Worm (Caenorhabditis elegans): ENCODE results near the gene F41G4.8.

F41G4.8 gene

DNA sequence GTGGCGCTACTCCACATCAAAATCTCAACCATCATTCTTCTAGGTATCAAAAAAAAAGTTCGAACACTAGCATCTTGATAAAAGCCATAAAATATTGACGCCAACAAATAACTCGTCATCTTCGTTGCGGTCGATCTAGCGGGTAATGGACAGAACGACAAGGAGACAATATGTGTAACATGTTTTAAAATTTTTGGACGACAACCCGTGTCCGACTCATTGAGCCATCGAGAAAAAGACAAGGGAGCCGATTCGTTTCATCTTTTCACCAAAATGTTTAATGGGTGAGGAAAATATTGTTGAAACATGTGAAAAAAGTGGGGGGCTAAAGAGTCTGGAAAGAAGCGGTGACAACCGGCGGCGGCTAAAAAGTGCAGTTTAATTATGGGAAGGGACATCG, 23.3 kb downstream of the F41G4.8 start:
- TF ChIP-seq snpc-1.2 (GFP tag; IDR thresholded peaks at IDR 0.05) = no peak
- peak in 1 of 2 experiments; percentile 91 for TF ChIP-seq unc-62 (GFP tag; optimal IDR thresholded peaks at IDR 0.05 in 1 of 2)
- no peak for TF ChIP-seq unc-62 (tag; optimal IDR thresholded peaks at IDR 0.05)

DNA sequence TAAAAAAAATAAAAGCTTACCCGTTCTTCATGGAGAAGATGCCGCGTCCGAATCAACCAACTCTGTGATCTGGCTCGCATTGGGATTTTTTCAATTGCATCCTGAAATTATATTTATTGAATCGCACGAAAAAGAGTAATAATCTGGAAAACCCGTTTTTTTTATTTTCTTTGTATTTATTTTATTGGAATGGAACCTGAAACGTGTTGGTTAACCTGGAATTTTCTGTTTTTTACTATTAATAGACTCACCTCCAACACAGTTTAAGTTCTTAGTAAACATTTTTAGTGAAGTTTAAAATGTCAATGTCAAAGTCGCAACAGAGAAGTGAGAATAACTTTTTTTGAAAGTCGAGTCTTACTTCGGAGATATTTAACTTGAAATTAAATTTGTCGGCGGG, 26.6 kb downstream of the F41G4.8 start:
- no peak for TF ChIP-seq ceh-32 (tag; optimal IDR thresholded peaks at IDR 0.05; ENCODE audit: poor library complexity)
- peak; percentile 52 for TF ChIP-seq aha-1 (tag)

DNA sequence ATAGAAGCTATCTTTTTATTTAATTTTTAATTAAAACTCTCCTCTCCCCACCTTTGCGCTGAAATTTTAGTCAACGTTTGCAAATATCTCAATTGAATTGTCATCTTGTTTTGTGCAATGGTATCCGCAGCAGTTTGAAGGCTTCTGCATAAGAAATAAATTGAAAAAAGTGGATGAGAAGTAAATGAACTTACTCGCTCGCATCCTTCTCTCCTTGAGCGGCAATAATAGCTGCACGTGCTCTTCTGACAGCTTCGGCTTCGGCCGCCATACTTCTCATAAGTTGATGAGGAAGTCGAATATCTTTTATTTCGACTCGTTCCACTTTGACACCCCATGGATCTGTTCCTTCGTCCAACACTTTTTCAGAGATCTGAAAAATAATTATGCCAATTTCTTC, 28.0 kb downstream of the F41G4.8 start:
- no peak for TF ChIP-seq ceh-82 (tag; optimal IDR thresholded peaks at IDR 0.05)
- no peak for TF ChIP-seq ceh-28 (tag; optimal IDR thresholded peaks at IDR 0.05)
- no peak for TF ChIP-seq nhr-111 (GFP tag; optimal IDR thresholded peaks at IDR 0.05)
- no peak for TF ChIP-seq hlh-11 (tag; optimal IDR thresholded peaks at IDR 0.05)
- TF ChIP-seq daf-16 (GFP tag; optimal IDR thresholded peaks at IDR 0.05) = no peak
- no peak for TF ChIP-seq daf-16 (tag; optimal IDR thresholded peaks at IDR 0.05)
- no peak for TF ChIP-seq unc-130 (GFP tag; optimal IDR thresholded peaks at IDR 0.05)
- no peak for TF ChIP-seq ZK546.5 (tag; optimal IDR thresholded peaks at IDR 0.05)
- peak; percentile 32 for TF ChIP-seq ces-1 (GFP tag; optimal IDR thresholded peaks at IDR 0.05)
- peak; percentile 68 for TF ChIP-seq fkh-10 (GFP tag; optimal IDR thresholded peaks at IDR 0.05)
- TF ChIP-seq madf-5 (GFP tag; IDR thresholded peaks at IDR 0.05) = no peak
- TF ChIP-seq daf-8 (GFP tag; IDR thresholded peaks at IDR 0.05) = no peak
- TF ChIP-seq lir-3 (tag; optimal IDR thresholded peaks at IDR 0.05) = no peak
- TF ChIP-seq lin-15B (tag; optimal IDR thresholded peaks at IDR 0.05) = no peak

DNA sequence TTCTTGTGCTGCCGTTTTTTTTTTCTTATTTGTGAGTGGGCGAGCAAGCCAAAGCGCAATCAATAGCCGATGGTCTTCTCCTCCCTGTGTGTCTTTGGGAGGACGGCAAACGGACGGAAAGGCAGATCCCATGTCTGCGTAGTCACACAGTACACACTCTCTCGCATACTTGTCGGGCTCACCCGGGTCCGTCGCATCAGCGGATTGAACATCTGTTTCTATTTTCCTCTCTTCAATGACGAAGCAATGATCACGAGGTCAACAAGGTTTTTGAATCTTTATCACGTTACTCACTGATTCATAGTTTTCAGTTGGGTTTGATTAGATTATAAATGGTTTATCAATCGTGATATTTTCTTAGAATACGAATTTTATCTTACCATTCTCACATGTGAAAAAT, 29.3 kb downstream of the F41G4.8 start:
- TF ChIP-seq ceh-62 (tag; optimal IDR thresholded peaks at IDR 0.05) = no peak
- TF ChIP-seq nhr-11 (tag; optimal IDR thresholded peaks at IDR 0.05) = peak; percentile 3
- no peak for TF ChIP-seq Y48G9A.11 (GFP tag; IDR thresholded peaks at IDR 0.05)
- TF ChIP-seq Y75B8A.6 (GFP tag; IDR thresholded peaks at IDR 0.05) = no peak
- TF ChIP-seq hmg-1.1 (GFP tag; IDR thresholded peaks at IDR 0.05) = no peak
- TF ChIP-seq hif-1 (tag; optimal IDR thresholded peaks at IDR 0.05) = peak in 1 of 2 experiments; percentile 10
- no peak for TF ChIP-seq F49E8.2 (tag; optimal IDR thresholded peaks at IDR 0.05; ENCODE audit: borderline replicate concordance)
- TF ChIP-seq daf-16 (GFP tag; optimal IDR thresholded peaks at IDR 0.05) = peak in 1 of 2 experiments; percentile 74
- TF ChIP-seq daf-16 (tag; optimal IDR thresholded peaks at IDR 0.05) = no peak
- no peak for TF ChIP-seq D1046.2 (GFP tag; IDR thresholded peaks at IDR 0.05)
- TF ChIP-seq vab-7 (GFP tag; IDR thresholded peaks at IDR 0.05) = no peak
- TF ChIP-seq hlh-30 (tag; optimal IDR thresholded peaks at IDR 0.05; ENCODE audit: insufficient read depth) = peak; percentile 66
- TF ChIP-seq nhr-42 (GFP tag; IDR thresholded peaks at IDR 0.05) = no peak
- TF ChIP-seq unc-62 (GFP tag; optimal IDR thresholded peaks at IDR 0.05 in 1 of 2) = peak in 1 of 2 experiments; percentile 66
- no peak for TF ChIP-seq unc-62 (tag; optimal IDR thresholded peaks at IDR 0.05)
- peak; percentile 81 for TF ChIP-seq hlh-11 (tag; optimal IDR thresholded peaks at IDR 0.05)
- TF ChIP-seq ctbp-1 (GFP tag; IDR thresholded peaks at IDR 0.05) = 0 out of 2 replicates have a peak, but pooled peaks have one; percentile 17

DNA sequence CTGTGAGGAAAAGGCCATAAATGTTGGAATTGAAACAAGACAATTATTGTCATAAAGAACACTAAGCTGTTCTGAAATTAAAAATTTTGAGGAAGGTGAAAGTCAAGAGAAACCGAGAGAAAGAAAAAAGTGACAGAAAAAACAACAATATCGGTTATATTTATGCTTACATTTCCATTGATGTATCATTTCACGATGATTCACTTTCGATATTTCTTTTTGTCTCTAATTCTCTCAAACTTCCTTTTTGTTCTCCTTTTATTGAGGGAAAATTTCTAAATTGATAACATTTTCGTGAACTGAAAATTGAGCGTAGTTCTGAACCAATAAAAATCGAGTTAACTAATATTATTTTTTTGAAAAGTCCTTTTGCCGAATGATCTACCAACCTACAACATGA, 29.9 kb downstream of the F41G4.8 start:
- TF ChIP-seq dve-1 (tag; optimal IDR thresholded peaks at IDR 0.05; ENCODE audit: insufficient read depth) = peak; percentile 46
- TF ChIP-seq pha-4 (GFP tag; IDR thresholded peaks at IDR 0.05) = no peak
- TF ChIP-seq pha-4 (tag; optimal IDR thresholded peaks at IDR 0.05) = peak; percentile 35
- TF ChIP-seq mxl-3 (GFP tag; optimal IDR thresholded peaks at IDR 0.05) = no peak
- no peak for TF ChIP-seq tra-1 (GFP tag; IDR thresholded peaks at IDR 0.05)
- TF ChIP-seq dmd-9 (GFP tag; IDR thresholded peaks at IDR 0.05) = no peak
- TF ChIP-seq daf-16 (GFP tag; optimal IDR thresholded peaks at IDR 0.05) = no peak
- peak; percentile 24 for TF ChIP-seq daf-16 (tag; optimal IDR thresholded peaks at IDR 0.05)

Measured in whole organism, L4 larva.